Worm (Caenorhabditis elegans): ENCODE data around the gene R08D7.5.

R08D7.5 gene

DNA sequence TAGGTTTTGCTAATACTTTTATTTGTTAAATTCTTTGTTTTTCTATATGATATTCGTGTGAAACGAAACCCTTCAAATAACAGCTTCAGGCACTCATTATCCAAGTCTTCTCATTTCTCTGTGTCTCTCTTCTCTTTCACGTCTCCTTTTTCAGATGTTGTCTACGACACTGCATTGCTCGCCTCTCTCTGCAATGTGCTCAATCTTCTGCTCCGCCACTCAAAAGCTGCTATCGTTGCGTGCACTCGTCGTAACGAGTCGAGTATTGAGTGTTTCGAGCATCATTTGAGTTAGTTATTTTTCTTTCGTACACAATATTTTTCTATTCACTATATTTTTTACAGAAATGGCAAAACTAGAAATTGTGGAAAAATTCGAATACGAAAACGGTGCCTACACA is 763 bp upstream of the R08D7.5 start:
- peak; percentile 24 for TF ChIP-seq fkh-10 (GFP tag; optimal IDR thresholded peaks at IDR 0.05)
- TF ChIP-seq ceh-90 (tag; optimal IDR thresholded peaks at IDR 0.05) = no peak
- TF ChIP-seq efl-1 (optimal IDR thresholded peaks at IDR 0.05) = no peak
- TF ChIP-seq efl-1 (GFP tag; optimal IDR thresholded peaks at IDR 0.05 in 1 of 2) = peak in 1 of 2 experiments; percentile 55
- TF ChIP-seq lin-15B (tag; optimal IDR thresholded peaks at IDR 0.05) = no peak
- peak; percentile 56 for TF ChIP-seq lin-14 (GFP tag; optimal IDR thresholded peaks at IDR 0.05)

DNA sequence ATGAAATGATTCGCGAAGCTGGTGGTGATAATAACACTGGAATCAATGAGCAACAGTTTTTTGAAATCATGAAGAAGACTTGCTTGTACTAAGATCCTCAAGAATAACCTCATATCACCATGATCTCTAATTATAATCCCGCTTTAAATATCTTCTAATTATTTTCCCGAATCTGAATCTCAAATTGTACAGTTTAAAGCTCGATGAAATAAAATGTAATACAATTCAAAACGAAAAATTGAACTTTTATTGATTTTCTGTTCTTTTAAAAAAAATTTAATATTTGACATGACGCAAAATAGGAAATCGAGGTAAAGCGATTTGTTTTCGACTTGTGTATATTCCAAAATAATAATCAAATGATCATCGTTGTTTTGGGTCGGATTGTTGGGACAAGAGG is 909 bp downstream of the R08D7.5 start:
- TF ChIP-seq sox-4 (tag; optimal IDR thresholded peaks at IDR 0.05) = no peak
- TF ChIP-seq grh-1 (GFP tag; IDR thresholded peaks at IDR 0.05) = no peak
- TF ChIP-seq nhr-71 (tag; optimal IDR thresholded peaks at IDR 0.05) = peak; percentile 19
- peak; percentile 28 for TF ChIP-seq blmp-1 (tag; optimal IDR thresholded peaks at IDR 0.05)

DNA sequence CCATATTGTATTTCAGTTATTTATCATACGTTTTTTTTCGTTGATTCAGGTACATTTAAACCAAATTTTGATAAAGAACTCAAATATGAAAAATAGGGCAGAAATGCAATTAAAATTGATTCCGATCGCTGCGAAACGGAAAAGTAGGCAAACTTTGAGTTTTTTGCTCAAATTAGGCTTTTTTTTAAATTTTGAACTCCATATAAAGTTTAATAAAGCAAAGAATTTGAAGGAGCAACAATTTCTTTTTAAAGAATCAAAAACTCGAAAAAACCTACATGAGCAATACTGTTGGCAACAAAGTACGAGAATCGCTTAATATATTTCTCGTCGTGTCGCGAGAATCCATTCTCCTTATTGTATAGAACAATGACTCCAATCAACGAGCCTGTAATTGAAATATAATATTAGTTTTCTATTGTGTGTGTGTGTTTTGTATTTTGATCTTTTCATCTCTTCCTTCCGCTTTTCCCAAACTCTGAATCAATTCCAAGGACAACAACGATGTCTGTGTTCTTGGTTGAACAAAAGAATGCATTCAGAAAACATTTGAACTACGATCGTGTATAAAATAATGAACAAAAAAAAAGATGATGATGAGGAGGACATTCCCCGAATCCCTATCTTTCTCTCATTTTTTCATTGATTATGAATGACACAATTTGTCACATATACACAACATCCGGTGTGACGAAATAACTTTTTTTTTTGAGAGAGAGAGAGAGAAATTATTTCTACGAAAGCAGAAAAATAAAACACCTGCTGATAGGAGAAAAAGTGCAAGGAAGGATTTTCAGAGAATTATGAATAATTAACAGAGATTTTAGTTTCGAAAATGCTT is 4.8 kb downstream of the R08D7.5 start:
- TF ChIP-seq nhr-71 (tag; optimal IDR thresholded peaks at IDR 0.05) = peak; percentile 61
- no peak for TF ChIP-seq Y116A8C.19 (tag; optimal IDR thresholded peaks at IDR 0.05; ENCODE audit: borderline replicate concordance)
- TF ChIP-seq lin-14 (GFP tag; optimal IDR thresholded peaks at IDR 0.05) = peak; percentile 47
- TF ChIP-seq ztf-4 (tag; optimal IDR thresholded peaks at IDR 0.05) = no peak
- TF ChIP-seq unc-86 (tag; optimal IDR thresholded peaks at IDR 0.05) = peak; percentile 16
- peak; percentile 18 for TF ChIP-seq skn-1 (tag; optimal IDR thresholded peaks at IDR 0.05)
- peak; percentile 20 for TF ChIP-seq nhr-90 (tag; optimal IDR thresholded peaks at IDR 0.05; ENCODE audit: poor library complexity)
- no peak for TF ChIP-seq nhr-11 (tag; optimal IDR thresholded peaks at IDR 0.05)
- TF ChIP-seq mep-1 (tag; optimal IDR thresholded peaks at IDR 0.05) = peak; percentile 13
- TF ChIP-seq vab-15 (tag; optimal IDR thresholded peaks at IDR 0.05) = no peak
- TF ChIP-seq dsc-1 (tag; optimal IDR thresholded peaks at IDR 0.05) = peak; percentile 25
- TF ChIP-seq fkh-8 (tag; optimal IDR thresholded peaks at IDR 0.05) = peak; percentile 53
- TF ChIP-seq blmp-1 (tag; optimal IDR thresholded peaks at IDR 0.05) = peak; percentile 17
- no peak for TF ChIP-seq zip-4 (GFP tag; optimal IDR thresholded peaks at IDR 0.05)
- TF ChIP-seq irx-1 (tag; optimal IDR thresholded peaks at IDR 0.05) = no peak
- TF ChIP-seq efl-1 (optimal IDR thresholded peaks at IDR 0.05) = no peak
- TF ChIP-seq efl-1 (GFP tag; optimal IDR thresholded peaks at IDR 0.05 in 1 of 2) = peak in 1 of 2 experiments; percentile 75

DNA sequence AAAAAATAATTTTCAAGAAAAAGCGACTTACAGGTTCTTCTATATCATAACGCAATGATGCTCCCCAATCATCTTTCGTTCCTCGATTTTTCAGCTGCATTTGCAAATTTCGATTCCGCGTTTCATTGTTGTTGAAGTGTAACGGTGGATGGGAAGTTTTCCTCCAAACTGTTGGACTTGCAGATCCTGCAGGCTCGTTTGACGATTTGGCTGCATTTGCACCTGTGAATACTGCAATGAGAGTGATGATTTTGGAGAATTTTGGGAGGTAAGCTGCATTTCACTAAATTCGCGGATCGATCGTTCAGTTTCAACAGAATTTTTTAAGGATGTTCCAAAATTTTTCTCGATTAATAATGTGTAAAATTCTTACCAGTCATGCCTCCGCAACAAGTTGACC is 7.0 kb downstream of the R08D7.5 start:
- TF ChIP-seq ceh-8 (GFP tag; optimal IDR thresholded peaks at IDR 0.05) = no peak
- no peak for TF ChIP-seq mab-9 (GFP tag; IDR thresholded peaks at IDR 0.05)
- TF ChIP-seq jun-1 (tag; optimal IDR thresholded peaks at IDR 0.05) = no peak
- TF ChIP-seq snpc-4 (tag; optimal IDR thresholded peaks at IDR 0.05) = no peak

DNA sequence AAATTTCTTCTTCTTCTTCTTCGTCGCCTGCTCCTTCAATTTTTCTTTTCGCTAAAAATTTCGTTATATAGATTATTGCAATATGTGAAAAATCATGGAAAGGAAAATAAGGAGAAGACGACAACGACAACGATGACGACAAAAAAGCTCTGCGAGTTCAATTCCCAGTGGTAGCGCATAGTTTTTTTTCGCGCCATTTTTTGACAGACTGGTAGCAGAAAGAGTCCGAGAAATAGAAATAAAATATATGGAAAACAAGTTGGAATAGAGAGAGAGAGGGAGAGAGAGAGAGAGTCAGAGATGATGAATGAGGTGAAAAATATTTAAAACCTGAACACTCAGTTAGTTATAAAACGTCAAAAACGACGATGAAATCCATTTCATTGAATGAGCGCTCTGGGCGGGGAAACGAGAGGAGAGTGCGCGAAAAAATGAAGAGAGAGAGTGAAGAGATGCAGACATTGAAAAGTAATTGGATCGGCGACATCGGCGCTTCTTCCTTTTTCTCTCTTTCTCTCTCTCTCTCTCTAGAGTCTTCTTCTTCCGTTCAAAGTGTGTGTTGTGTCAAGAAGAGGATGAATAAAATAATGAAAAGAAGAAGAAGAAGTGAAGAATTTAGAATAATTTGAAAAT is 8.0 kb downstream of the R08D7.5 start, which contains the start of gene pde-2:
pde-2 (minus strand) TSS at position 51 of the 633 bp plus-strand sequence.
- TF ChIP-seq tbx-2 (tag; optimal IDR thresholded peaks at IDR 0.05) (peak; percentile 54), snu-23 (GFP tag; optimal IDR thresholded peaks at IDR 0.05) (peak; percentile 60), xbp-1 (tag; optimal IDR thresholded peaks at IDR 0.05) (peak; percentile 28), lin-13 (GFP tag; optimal IDR thresholded peaks at IDR 0.05) (no peak), unc-130 (tag; optimal IDR thresholded peaks at IDR 0.05) (no peak), ets-5 (GFP tag; IDR thresholded peaks at IDR 0.05) (no peak), mep-1 (tag; optimal IDR thresholded peaks at IDR 0.05) (peak; percentile 78), ama-1 (optimal IDR thresholded peaks at IDR 0.05) (no peak), pqm-1 (tag; optimal IDR thresholded peaks at IDR 0.05) (no peak), aly-2 (tag; optimal IDR thresholded peaks at IDR 0.05) (no peak), elt-2 (tag; optimal IDR thresholded peaks at IDR 0.05) (no peak), nhr-12 (tag; optimal IDR thresholded peaks at IDR 0.05) (no peak), efl-1 (optimal IDR thresholded peaks at IDR 0.05) (peak; percentile 19 to 45), efl-1 (GFP tag; optimal IDR thresholded peaks at IDR 0.05 in 1 of 2) (no peak), nhr-71 (tag; optimal IDR thresholded peaks at IDR 0.05) (peak; percentile 68), egl-13 (tag; optimal IDR thresholded peaks at IDR 0.05) (no peak), swsn-7 (tag; optimal IDR thresholded peaks at IDR 0.05) (peak; percentile 51), nhr-47 (tag; optimal IDR thresholded peaks at IDR 0.05) (peak; percentile 58), C16A3.4 (tag; optimal IDR thresholded peaks at IDR 0.05) (peak; percentile 14), nhr-19 (GFP tag; conservative IDR thresholded peaks at IDR 0.05) (peak; percentile 35; the same call in 1 of the 2 replicates), ztf-11 (tag; optimal IDR thresholded peaks at IDR 0.05) (no peak), nhr-76 (tag; optimal IDR thresholded peaks at IDR 0.05) (no peak), nhr-11 (tag; optimal IDR thresholded peaks at IDR 0.05) (no peak), blmp-1 (tag; optimal IDR thresholded peaks at IDR 0.05) (peak; percentile 78)
